Worm (Caenorhabditis elegans): Measurements from ENCODE around the gene Y14H12B.2.

ce11 chrII:3909301-3909700 is 24.2 kb downstream of the Y14H12B.2 start:
- TF ChIP-seq nhr-12 (tag; optimal IDR thresholded peaks at IDR 0.05) (no peak), bed-3 (GFP tag; optimal IDR thresholded peaks at IDR 0.05) (no peak), nhr-76 (tag; optimal IDR thresholded peaks at IDR 0.05) (no peak), unc-62 (GFP tag; optimal IDR thresholded peaks at IDR 0.05) (no peak), nhr-237 (tag; optimal IDR thresholded peaks at IDR 0.05) (no peak), sptf-1 (tag; optimal IDR thresholded peaks at IDR 0.05) (no peak), ceh-43 (GFP tag; optimal IDR thresholded peaks at IDR 0.05) (no peak), ham-2 (GFP tag; optimal IDR thresholded peaks at IDR 0.05) (no peak), lsy-2 (tag; optimal IDR thresholded peaks at IDR 0.05) (no peak), elt-1 (tag; optimal IDR thresholded peaks at IDR 0.05; ENCODE audit: borderline replicate concordance, insufficient read depth) (no peak)

Measured in whole organism, mixed stage, embryonic.